Worm (Caenorhabditis elegans): ENCODE measurements around the gene F26G1.2.
A peak's percentile ranks its signal among the peaks of the same experiment; 100 is the strongest.

The F26G1.2 gene

DNA sequence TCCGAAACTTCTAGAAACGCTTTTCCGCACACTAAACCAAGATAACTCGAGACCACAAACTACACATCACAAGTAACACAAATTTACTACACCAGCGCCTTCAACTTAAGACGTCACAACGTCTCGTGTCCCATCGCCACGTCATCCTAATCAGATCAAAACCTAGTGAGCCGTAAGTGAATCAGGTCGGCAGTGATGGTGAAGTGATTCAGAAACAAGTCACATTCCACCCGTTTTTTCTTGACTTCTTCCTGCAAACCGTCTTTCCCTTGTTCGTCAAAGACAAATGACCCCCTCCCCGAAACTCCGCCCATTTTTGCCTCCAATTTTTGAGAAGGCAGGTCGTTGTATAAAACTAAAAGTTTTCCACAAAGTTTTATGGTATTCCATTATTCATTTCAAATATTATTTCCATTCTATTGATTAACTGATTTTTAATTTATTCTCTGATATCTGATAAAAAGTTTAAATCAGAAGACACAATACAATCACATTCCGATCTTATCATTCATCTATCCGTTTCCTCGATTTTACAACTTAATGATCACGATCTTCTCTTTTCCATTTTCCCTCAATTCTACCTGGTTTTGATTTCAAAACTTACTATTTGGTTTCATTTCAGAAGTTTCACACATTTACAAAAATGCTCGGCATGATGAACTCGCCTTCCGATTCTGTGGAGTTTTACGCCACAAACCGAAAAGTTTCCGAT, at the start of gene F26G1.2:
Gene F26G1.2, plus strand, starts transcription at position 508 of the 712 bp plus-strand sequence.
- TF ChIP-seq lin-15B (tag; optimal IDR thresholded peaks at IDR 0.05) (no peak), elt-1 (tag; optimal IDR thresholded peaks at IDR 0.05) (peak; percentile 20), pqm-1 (tag; optimal IDR thresholded peaks at IDR 0.05) (no peak), ztf-11 (tag; optimal IDR thresholded peaks at IDR 0.05) (no peak), nhr-25 (tag; optimal IDR thresholded peaks at IDR 0.05) (peak; percentile 13), egl-5 (tag; optimal IDR thresholded peaks at IDR 0.05) (no peak), nhr-77 (tag; optimal IDR thresholded peaks at IDR 0.05) (no peak)

DNA sequence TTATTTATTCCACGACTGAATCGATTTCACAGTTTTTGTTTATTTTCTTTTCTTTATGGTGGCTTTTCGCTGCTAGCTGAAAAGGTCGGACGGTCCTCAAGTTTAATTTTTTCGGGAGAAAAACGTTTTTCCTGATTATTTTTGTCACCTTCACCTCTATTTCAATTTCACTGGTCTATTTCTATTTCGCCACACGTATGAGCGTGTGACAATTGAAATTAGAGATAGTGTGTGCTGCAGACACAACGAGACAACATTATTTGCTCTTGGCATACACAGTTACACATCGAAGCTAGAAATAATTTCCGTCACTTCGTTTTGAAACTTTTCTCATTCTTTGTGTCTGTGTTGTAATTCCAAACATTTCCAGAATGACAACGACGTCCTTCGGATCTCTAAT, 47.2 kb upstream of the F26G1.2 start, which contains the start of gene F41C3.8:
Gene F41C3.8, plus strand, starts transcription at position 371 of the 400 bp plus-strand sequence.
- TF ChIP-seq daf-12 (tag; optimal IDR thresholded peaks at IDR 0.05) = no peak
- TF ChIP-seq fos-1 (tag; optimal IDR thresholded peaks at IDR 0.05) = no peak
- TF ChIP-seq pha-4 (tag; optimal IDR thresholded peaks at IDR 0.05) = peak; percentile 56
- peak; percentile 78 for TF ChIP-seq elt-2 (tag; optimal IDR thresholded peaks at IDR 0.05)
- no peak for TF ChIP-seq lin-15B (tag; optimal IDR thresholded peaks at IDR 0.05)
- no peak for TF ChIP-seq aly-2 (tag; optimal IDR thresholded peaks at IDR 0.05)
- no peak for TF ChIP-seq R02D3.7 (tag; optimal IDR thresholded peaks at IDR 0.05)
- no peak for TF ChIP-seq sea-2 (GFP tag; optimal IDR thresholded peaks at IDR 0.05)
- no peak for TF ChIP-seq nhr-11 (tag; optimal IDR thresholded peaks at IDR 0.05)
- no peak for TF ChIP-seq ztf-11 (tag; optimal IDR thresholded peaks at IDR 0.05)
- TF ChIP-seq fkh-10 (GFP tag; optimal IDR thresholded peaks at IDR 0.05) = no peak
- no peak for TF ChIP-seq tbx-2 (tag; optimal IDR thresholded peaks at IDR 0.05)
- no peak for TF ChIP-seq elt-3 (tag; optimal IDR thresholded peaks at IDR 0.05)

DNA sequence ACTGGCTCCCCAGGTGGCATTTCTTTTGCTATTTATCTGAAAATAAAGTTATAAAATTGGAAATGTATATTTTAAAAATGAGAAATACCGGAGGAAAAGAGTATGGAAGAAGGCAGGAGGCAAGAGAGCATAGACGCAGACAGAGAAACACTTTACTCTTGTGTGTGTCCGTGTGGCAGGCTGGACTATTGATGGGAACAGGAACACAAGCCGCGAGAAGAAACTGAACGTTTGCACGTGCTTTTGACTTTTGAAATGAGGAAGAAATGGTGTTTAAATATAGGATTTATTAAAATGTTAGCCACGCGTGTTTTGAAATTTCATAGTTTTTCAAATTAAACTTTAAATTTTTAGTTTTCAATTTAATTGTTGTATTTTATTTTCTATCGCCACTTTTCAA, 36.8 kb upstream of the F26G1.2 start, which contains the start of gene F10G7.10:
Gene F10G7.10, minus strand, starts transcription at position 145 of the 400 bp plus-strand sequence.
- no peak for TF ChIP-seq nhr-77 (tag; optimal IDR thresholded peaks at IDR 0.05)
- no peak for TF ChIP-seq daf-12 (tag; optimal IDR thresholded peaks at IDR 0.05)
- TF ChIP-seq eor-1 (tag; optimal IDR thresholded peaks at IDR 0.05) = no peak
- no peak for TF ChIP-seq fkh-2 (tag; optimal IDR thresholded peaks at IDR 0.05)
- no peak for TF ChIP-seq egl-27 (tag; optimal IDR thresholded peaks at IDR 0.05)
- TF ChIP-seq nhr-25 (tag; optimal IDR thresholded peaks at IDR 0.05) = no peak
- no peak for TF ChIP-seq nhr-76 (tag; optimal IDR thresholded peaks at IDR 0.05)
- peak; percentile 52 for TF ChIP-seq pha-4 (tag; optimal IDR thresholded peaks at IDR 0.05)
- TF ChIP-seq nhr-11 (tag; optimal IDR thresholded peaks at IDR 0.05) = no peak
- no peak for TF ChIP-seq zag-1 (tag; optimal IDR thresholded peaks at IDR 0.05)
- TF ChIP-seq fkh-10 (GFP tag; optimal IDR thresholded peaks at IDR 0.05) = no peak
- no peak for TF ChIP-seq ZK546.5 (tag; optimal IDR thresholded peaks at IDR 0.05)
- TF ChIP-seq ceh-28 (tag; optimal IDR thresholded peaks at IDR 0.05) = no peak
- no peak for TF ChIP-seq ama-1 (optimal IDR thresholded peaks at IDR 0.05)
- no peak for TF ChIP-seq tbx-2 (tag; optimal IDR thresholded peaks at IDR 0.05)
- TF ChIP-seq elt-2 (tag; optimal IDR thresholded peaks at IDR 0.05) = peak; percentile 49
- TF ChIP-seq lsy-12 (tag; optimal IDR thresholded peaks at IDR 0.05) = no peak
- no peak for TF ChIP-seq nhr-28 (tag; optimal IDR thresholded peaks at IDR 0.05)
- no peak for TF ChIP-seq elt-1 (tag; optimal IDR thresholded peaks at IDR 0.05)
- no peak for TF ChIP-seq ceh-82 (tag; optimal IDR thresholded peaks at IDR 0.05)
- no peak for TF ChIP-seq nfya-1 (tag; optimal IDR thresholded peaks at IDR 0.05; ENCODE audit: insufficient read depth)
- TF ChIP-seq skn-1 (tag; optimal IDR thresholded peaks at IDR 0.05) = no peak
- no peak for TF ChIP-seq nhr-43 (tag; optimal IDR thresholded peaks at IDR 0.05; ENCODE audit: poor library complexity, severe bottlenecking)
- TF ChIP-seq hmg-11 (tag; optimal IDR thresholded peaks at IDR 0.05) = peak; percentile 56
- TF ChIP-seq elt-3 (tag; optimal IDR thresholded peaks at IDR 0.05) = no peak
- TF ChIP-seq ztf-4 (tag; optimal IDR thresholded peaks at IDR 0.05) = no peak

DNA sequence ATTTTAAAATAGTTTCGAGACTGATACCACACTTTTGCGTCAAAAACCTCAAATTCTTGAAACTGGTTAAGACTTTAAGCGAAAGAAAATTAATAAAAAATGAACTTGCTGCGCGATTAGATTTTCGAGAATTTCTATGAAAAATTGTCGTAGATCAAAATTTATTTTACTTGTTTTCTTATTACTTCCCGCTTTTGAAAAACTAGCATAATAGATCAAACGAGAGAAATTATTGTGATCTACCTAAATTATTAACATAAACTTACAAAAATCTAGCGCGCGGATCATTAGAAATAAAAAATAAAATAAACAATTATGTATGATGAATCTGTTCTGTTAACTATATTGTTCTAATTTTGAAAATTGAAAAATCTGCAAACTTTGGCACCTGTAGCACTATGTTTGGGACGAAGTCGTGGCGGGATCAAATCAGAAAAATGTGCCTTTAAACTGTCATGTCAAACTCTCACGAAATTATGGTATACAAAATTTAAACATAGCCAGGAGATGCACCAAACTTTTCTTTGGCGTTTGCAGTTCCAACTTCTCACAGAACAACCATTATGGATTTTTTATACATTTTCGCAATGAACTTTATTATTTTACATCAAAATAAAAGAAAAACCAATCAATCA, 36.0 kb upstream of the F26G1.2 start:
- TF ChIP-seq elt-2 (tag; optimal IDR thresholded peaks at IDR 0.05) (peak; percentile 37), ama-1 (optimal IDR thresholded peaks at IDR 0.05) (peak; percentile 72), mdl-1 (tag; optimal IDR thresholded peaks at IDR 0.05) (no peak)
